Worm (Caenorhabditis elegans) whole organism, L2 larva: ENCODE data around the gene B0228.9.

ENCODE experiments used
- ama-1 ChIP-seq: fragments of 150-350 bp; optimal IDR thresholded peaks from 2 replicates; lab custom pipeline; 2018; ENCODE audit warnings: inconsistent platforms
- blmp-1 ChIP-seq: sonication (generic microtip); optimal IDR thresholded peaks from 2 replicates; lab custom pipeline; 2017; ENCODE audit warnings: missing genetic modification characterization, mild to moderate bottlenecking, missing compliant biosample characterization, antibody characterized with exemption, moderate library complexity; ENCODE audit not compliant: insufficient read depth
- egl-27 ChIP-seq: sonication (generic microtip); optimal IDR thresholded peaks from 3 replicates; lab custom pipeline; 2017; ENCODE audit warnings: missing biosample characterization, missing genetic modification reagents, missing genetic modification characterization
- elt-1 ChIP-seq: fragments of 150-350 bp; optimal IDR thresholded peaks from 2 replicates; lab custom pipeline; 2014; ENCODE audit warnings: missing biosample characterization, missing genetic modification characterization
- lsy-2 ChIP-seq, 2 experiments: fragments of 150-350 bp in 1 of 2; sonication (generic microtip) in 1 of 2; optimal IDR thresholded peaks; 2 replicates each; lab custom pipeline; 2014 to 2017; ENCODE audit warnings: missing biosample characterization in 2 of 2, missing genetic modification characterization in 2 of 2
- nhr-12 ChIP-seq: fragments of 150-350 bp; optimal IDR thresholded peaks from 2 replicates; lab custom pipeline; 2014; ENCODE audit warnings: missing biosample characterization, missing genetic modification characterization
- nhr-77 ChIP-seq: fragments of 150-350 bp; optimal IDR thresholded peaks from 2 replicates; lab custom pipeline; 2014; ENCODE audit warnings: missing biosample characterization, missing genetic modification characterization
- ztf-11 ChIP-seq: sonication (generic microtip); optimal IDR thresholded peaks from 2 replicates; lab custom pipeline; 2017; ENCODE audit warnings: missing biosample characterization, missing genetic modification characterization
- ztf-4 ChIP-seq: fragments of 150-350 bp; optimal IDR thresholded peaks from 2 replicates; lab custom pipeline; 2014; ENCODE audit warnings: missing biosample characterization, missing genetic modification characterization

- TF ChIP-seq ztf-11 (tag; lab: Kevin White, UChicago) (no peak), ztf-4 (tag; lab: Kevin White, UChicago) (no peak), blmp-1 (tag; lab: Kevin White, UChicago) (no peak), nhr-77 (tag; lab: Kevin White, UChicago) (no peak), elt-1 (tag; lab: Kevin White, UChicago) (no peak), nhr-12 (tag; lab: Kevin White, UChicago) (no peak), egl-27 (tag; lab: Kevin White, UChicago) (no peak), ama-1 (lab: Kevin White, UChicago) (no peak), lsy-2 (tag; optimal IDR thresholded peaks at IDR 0.05; lab: Kevin White, UChicago) (no peak)
These were observed 43.0 kb downstream of the B0228.9 start for ce11 chrII:7720479-7720878.
